Fruit fly (Drosophila melanogaster) whole organism, embryonic: ENCODE results near the gene Arl8.

Experiments used
- Atf-2 ChIP-seq: fragments of 200-800 bp; sonication (Bioruptor generic); optimal IDR thresholded peaks from 2 replicates; lab custom pipeline; 2016; ENCODE audit warnings: missing biosample characterization, missing genetic modification characterization
- B-H2 ChIP-seq: fragments of 200-800 bp; sonication (Bioruptor generic); optimal IDR thresholded peaks from 2 replicates; lab custom pipeline; 2018; ENCODE audit warnings: missing biosample characterization, mild to moderate bottlenecking, missing genetic modification characterization
- Bgb ChIP-seq: fragments of 200-800 bp; sonication (Bioruptor generic); IDR thresholded peaks from 2 replicates; pipeline ENCODE4 v1.3.6; 2022; ENCODE audit warnings: missing biosample characterization, missing genetic modification characterization; ENCODE audit not compliant: partially characterized antibody
- CG10274 ChIP-seq: fragments of 200-800 bp; sonication (Bioruptor generic); optimal IDR thresholded peaks from 3 replicates; lab custom pipeline; 2017; ENCODE audit warnings: missing biosample characterization, mild to moderate bottlenecking, missing genetic modification characterization
- CG10654 ChIP-seq: fragments of 200-800 bp; sonication (Bioruptor generic); optimal IDR thresholded peaks from 2 replicates; lab custom pipeline; 2016; ENCODE audit warnings: missing biosample characterization, missing genetic modification characterization
- CG11695 ChIP-seq: fragments of 200-800 bp; sonication (Bioruptor generic); IDR thresholded peaks from 3 replicates; pipeline ENCODE4 v1.3.6; 2022; ENCODE audit warnings: missing biosample characterization, missing genetic modification characterization
- CG12104 ChIP-seq: fragments of 200-800 bp; sonication (Bioruptor generic); optimal IDR thresholded peaks from 3 replicates; lab custom pipeline; 2016; ENCODE audit warnings: missing biosample characterization, missing genetic modification characterization
- CG1233 ChIP-seq: fragments of 200-800 bp; sonication (Bioruptor generic); optimal IDR thresholded peaks from 4 replicates; lab custom pipeline; 2018; ENCODE audit warnings: missing biosample characterization, mild to moderate bottlenecking, missing genetic modification characterization
- CG18262 ChIP-seq: fragments of 200-800 bp; optimal IDR thresholded peaks from 3 replicates; lab custom pipeline; 2019; ENCODE audit warnings: missing biosample characterization, mild to moderate bottlenecking, missing genetic modification characterization, moderate library complexity
- CG2116 ChIP-seq: fragments of 200-800 bp; sonication (Bioruptor generic); optimal IDR thresholded peaks from 3 replicates; lab custom pipeline; 2018; ENCODE audit warnings: missing biosample characterization, mild to moderate bottlenecking, missing genetic modification characterization
- CG30403 ChIP-seq: fragments of 200-800 bp; sonication (Bioruptor generic); optimal IDR thresholded peaks from 3 replicates; lab custom pipeline; 2016; ENCODE audit warnings: missing biosample characterization, missing genetic modification characterization
- CG32532 ChIP-seq: fragments of 200-800 bp; sonication (Bioruptor generic); IDR thresholded peaks from 2 replicates; pipeline ENCODE4 v1.3.6; 2022; ENCODE audit warnings: missing biosample characterization, missing genetic modification characterization
- CG4424 ChIP-seq: fragments of 200-800 bp; sonication (Bioruptor generic); optimal IDR thresholded peaks from 3 replicates; lab custom pipeline; 2016; ENCODE audit warnings: missing biosample characterization, missing genetic modification characterization
- CG4854 ChIP-seq: fragments of 200-800 bp; sonication (Bioruptor generic); optimal IDR thresholded peaks from 2 replicates; lab custom pipeline; 2016; ENCODE audit warnings: missing biosample characterization, missing genetic modification characterization, inconsistent platforms
- CG6175 ChIP-seq: fragments of 200-800 bp; sonication (Bioruptor generic); IDR thresholded peaks from 3 replicates; pipeline ENCODE4 v1.3.6; 2022; ENCODE audit warnings: missing biosample characterization, missing genetic modification characterization
- CG6272 ChIP-seq: fragments of 200-800 bp; sonication (Bioruptor generic); IDR thresholded peaks from 2 replicates; pipeline ENCODE4 v1.3.6; 2022; ENCODE audit warnings: missing biosample characterization, missing genetic modification characterization
- CG6683 ChIP-seq: fragments of 200-800 bp; sonication (Bioruptor generic); optimal IDR thresholded peaks from 2 replicates; lab custom pipeline; 2017; ENCODE audit warnings: missing biosample characterization, mild to moderate bottlenecking, missing genetic modification characterization, missing genetic modification reagents
- CG6791 ChIP-seq: fragments of 200-800 bp; sonication (Bioruptor generic); IDR thresholded peaks from 3 replicates; pipeline ENCODE4 v1.3.6; 2022; ENCODE audit warnings: missing biosample characterization, missing genetic modification characterization; ENCODE audit not compliant: partially characterized antibody
- CG7357 ChIP-seq: fragments of 200-800 bp; sonication (Bioruptor generic); IDR thresholded peaks from 3 replicates; pipeline ENCODE4 v1.3.6; 2022; ENCODE audit warnings: missing biosample characterization, missing genetic modification characterization
- CG7839 ChIP-seq: fragments of 200-800 bp; sonication (Bioruptor generic); optimal IDR thresholded peaks from 3 replicates; lab custom pipeline; 2018; ENCODE audit warnings: missing biosample characterization, mild to moderate bottlenecking, missing genetic modification characterization, moderate library complexity
- CG9797 ChIP-seq: fragments of 200-800 bp; sonication (Bioruptor generic); optimal IDR thresholded peaks from 3 replicates; lab custom pipeline; 2018; ENCODE audit warnings: missing biosample characterization, mild to moderate bottlenecking, missing genetic modification characterization
- CG9932 ChIP-seq: fragments of 200-800 bp; sonication (Bioruptor generic); IDR thresholded peaks from 2 replicates; pipeline ENCODE4 v1.3.6; 2022; ENCODE audit warnings: missing biosample characterization, missing genetic modification characterization
- Dad ChIP-seq: fragments of 200-800 bp; sonication (Bioruptor generic); optimal IDR thresholded peaks from 3 replicates; lab custom pipeline; 2016; ENCODE audit warnings: missing biosample characterization, missing genetic modification characterization
- Gsc ChIP-seq: fragments of 200-800 bp; sonication (Bioruptor generic); IDR thresholded peaks from 2 replicates; pipeline ENCODE4 v1.3.6; 2022; ENCODE audit warnings: missing biosample characterization, missing genetic modification characterization
- HLH54F ChIP-seq: fragments of 200-800 bp; sonication (Bioruptor generic); optimal IDR thresholded peaks from 3 replicates; lab custom pipeline; 2016; ENCODE audit warnings: missing biosample characterization, missing genetic modification characterization
- Hand ChIP-seq: fragments of 200-800 bp; sonication (Bioruptor generic); optimal IDR thresholded peaks from 2 replicates; lab custom pipeline; 2017; ENCODE audit warnings: mild to moderate bottlenecking, missing biosample characterization, missing genetic modification reagents, missing genetic modification characterization
- Kr ChIP-seq: fragments of 200-800 bp; sonication (Bioruptor generic); optimal IDR thresholded peaks from 2 replicates; lab custom pipeline; 2017; ENCODE audit warnings: missing biosample characterization, mild to moderate bottlenecking, missing genetic modification characterization
- Lpt ChIP-seq: fragments of >200 bp; optimal IDR thresholded peaks from 2 replicates; lab custom pipeline; 2018; ENCODE audit warnings: missing biosample characterization, missing genetic modification characterization
- NC2β ChIP-seq: fragments of 200-800 bp; sonication (Bioruptor generic); optimal IDR thresholded peaks from 2 replicates; lab custom pipeline; 2016; ENCODE audit warnings: missing biosample characterization, missing genetic modification characterization
- NK7.1 ChIP-seq: fragments of 200-800 bp; sonication (Bioruptor generic); optimal IDR thresholded peaks from 3 replicates; lab custom pipeline; 2016; ENCODE audit warnings: missing biosample characterization, missing genetic modification characterization
- Ssrp ChIP-seq: fragments of 200-800 bp; sonication (Bioruptor generic); optimal IDR thresholded peaks from 2 replicates; lab custom pipeline; 2018; ENCODE audit warnings: missing biosample characterization, mild to moderate bottlenecking, missing genetic modification characterization, moderate library complexity
- Trl ChIP-seq, 3 experiments: fragments of >200 bp in 2 of 3; fragments of 200-800 bp in 1 of 3; sonication (Bioruptor generic) in 1 of 3; optimal IDR thresholded peaks; 2 replicates in 1 of 3; 3 replicates in 2 of 3; lab custom pipeline; 2016 to 2017; ENCODE audit warnings: missing biosample characterization in 1 of 3, missing genetic modification characterization in 1 of 3
- ato ChIP-seq: fragments of 200-800 bp; sonication (Bioruptor generic); IDR thresholded peaks from 2 replicates; pipeline ENCODE4 v1.3.6; 2022; ENCODE audit warnings: missing biosample characterization, missing genetic modification characterization; ENCODE audit not compliant: partially characterized antibody
- btn ChIP-seq: fragments of 200-800 bp; sonication (Bioruptor generic); optimal IDR thresholded peaks from 2 replicates; lab custom pipeline; 2016; ENCODE audit warnings: missing biosample characterization, missing genetic modification characterization
- chif ChIP-seq, 2 experiments: fragments of 200-800 bp; sonication (Bioruptor generic); optimal IDR thresholded peaks; 3 replicates each; lab custom pipeline; 2016; ENCODE audit warnings: missing biosample characterization in 2 of 2, missing genetic modification characterization in 2 of 2
- dimm ChIP-seq: fragments of 200-800 bp; sonication (Bioruptor generic); IDR thresholded peaks from 2 replicates; pipeline ENCODE4 v1.3.6; 2022; ENCODE audit warnings: missing biosample characterization, missing genetic modification characterization
- fd102C ChIP-seq: fragments of 200-800 bp; sonication (Bioruptor generic); optimal IDR thresholded peaks from 2 replicates; lab custom pipeline; 2018; ENCODE audit warnings: missing biosample characterization, mild to moderate bottlenecking, missing genetic modification characterization, moderate library complexity
- fru ChIP-seq: fragments of >200 bp; optimal IDR thresholded peaks from 2 replicates; lab custom pipeline; 2017
- gem ChIP-seq: fragments of 200-800 bp; sonication (Bioruptor generic); optimal IDR thresholded peaks from 2 replicates; lab custom pipeline; 2019; ENCODE audit warnings: missing biosample characterization, mild to moderate bottlenecking, missing genetic modification characterization, moderate library complexity
- mld ChIP-seq: fragments of 200-800 bp; sonication (Bioruptor generic); IDR thresholded peaks from 3 replicates; pipeline ENCODE4 v1.3.6; 2022; ENCODE audit warnings: missing biosample characterization, missing genetic modification characterization; ENCODE audit not compliant: partially characterized antibody
- nau ChIP-seq: fragments of 200-800 bp; sonication (Bioruptor generic); optimal IDR thresholded peaks from 3 replicates; lab custom pipeline; 2017; ENCODE audit warnings: missing biosample characterization, mild to moderate bottlenecking, missing genetic modification characterization, missing genetic modification reagents
- nerfin-2 ChIP-seq: fragments of 200-800 bp; sonication (Bioruptor generic); IDR thresholded peaks from 2 replicates; pipeline ENCODE4 v1.3.6; 2022; ENCODE audit warnings: missing biosample characterization, missing genetic modification characterization; ENCODE audit not compliant: partially characterized antibody
- phol ChIP-seq: fragments of 200-800 bp; sonication (Bioruptor generic); optimal IDR thresholded peaks from 3 replicates; lab custom pipeline; 2018; ENCODE audit warnings: missing biosample characterization, mild to moderate bottlenecking, missing genetic modification characterization, moderate library complexity
- slp2 ChIP-seq: fragments of 200-800 bp; sonication (Bioruptor generic); optimal IDR thresholded peaks from 2 replicates; lab custom pipeline; 2016; ENCODE audit warnings: missing biosample characterization, missing genetic modification characterization
- twi ChIP-seq: fragments of 200-800 bp; optimal IDR thresholded peaks from 2 replicates; lab custom pipeline; 2019; ENCODE audit warnings: missing biosample characterization, mild to moderate bottlenecking, missing genetic modification characterization, moderate library complexity
- unc-4 ChIP-seq: fragments of 200-800 bp; sonication (Bioruptor generic); IDR thresholded peaks from 2 replicates; pipeline ENCODE4 v1.3.6; 2022; ENCODE audit warnings: missing biosample characterization, missing genetic modification characterization; ENCODE audit not compliant: partially characterized antibody
- wdn ChIP-seq: fragments of 200-800 bp; sonication (Bioruptor generic); IDR thresholded peaks from 2 replicates; pipeline ENCODE4 v1.3.6; 2022; ENCODE audit warnings: missing biosample characterization, missing genetic modification characterization
- zen ChIP-seq: fragments of 200-800 bp; sonication (Bioruptor generic); optimal IDR thresholded peaks from 3 replicates; lab custom pipeline; 2018; ENCODE audit warnings: missing biosample characterization, mild to moderate bottlenecking, missing genetic modification characterization, moderate library complexity

Gene Arl8

dm6 chr3R:8113833-8114673 is 12.4 kb upstream of the Arl8 start (continued):
- TF ChIP-seq gem (tag; lab: Kevin White, UChicago) (peak; percentile 87), btn (peak; percentile 50), wdn (peak; percentile 82), CG9932 (peak; percentile 59), CG10654 (peak; percentile 69), unc-4 (GFP tag; lab: Robert Waterston, UW) (no peak), Dad (GFP tag; lab: Kevin White, UChicago) (peak; percentile 84), fd102C (GFP tag; lab: Kevin White, UChicago) (peak; percentile 70), ato (no peak), CG18262 (tag; lab: Kevin White, UChicago) (peak; percentile 88), CG7839 (tag; lab: Kevin White, UChicago) (peak; percentile 85), Lpt (GFP tag; lab: Kevin White, UChicago) (no peak), NC2β (GFP tag; lab: Kevin White, UChicago) (peak; percentile 78), Atf-2 (peak; percentile 74), CG6791 (GFP tag; lab: Robert Waterston, UW) (no peak), CG6272 (GFP tag; lab: Robert Waterston, UW) (peak; percentile 60), fru (lab: Kevin White, UChicago) (no peak), CG30403 (GFP tag; lab: Kevin White, UChicago) (peak; percentile 84), CG2116 (GFP tag; lab: Kevin White, UChicago) (peak; percentile 67), Hand (peak; percentile 85), Gsc (no peak), HLH54F (GFP tag; lab: Kevin White, UChicago) (peak; percentile 79), zen (tag; lab: Kevin White, UChicago) (peak; percentile 92), CG9797 (GFP tag; lab: Kevin White, UChicago) (no peak), CG6175 (GFP tag; lab: Robert Waterston, UW) (peak; percentile 63), CG4424 (GFP tag; lab: Kevin White, UChicago) (peak; percentile 68), CG11695 (peak; percentile 85), CG12104 (GFP tag; lab: Kevin White, UChicago) (peak; percentile 57), chif (GFP tag; optimal IDR thresholded peaks at IDR 0.05; lab: Kevin White, UChicago) (peak; percentile 85 to 88), CG32532 (GFP tag; lab: Robert Waterston, UW) (peak; percentile 82), phol (tag; lab: Kevin White, UChicago) (peak; percentile 80), Kr (GFP tag; lab: Kevin White, UChicago) (no peak), CG6683 (GFP tag; lab: Kevin White, UChicago) (peak; percentile 82), CG4854 (peak; percentile 59), Trl (optimal IDR thresholded peaks at IDR 0.05; lab: Kevin White, UChicago) (peak in 1 of 2 experiments; percentile 5), Trl (GFP tag; optimal IDR thresholded peaks at IDR 0.05; lab: Kevin White, UChicago) (peak; percentile 71), NK7.1 (GFP tag; lab: Kevin White, UChicago) (peak; percentile 55), CG7357 (GFP tag; lab: Robert Waterston, UW) (peak; percentile 68; the same call in 2 of the 3 replicates), twi (tag; lab: Kevin White, UChicago) (peak; percentile 49), nerfin-2 (GFP tag; lab: Robert Waterston, UW) (no peak), dimm (GFP tag; lab: Robert Waterston, UW) (no peak), mld (GFP tag; lab: Robert Waterston, UW) (no peak), CG10274 (GFP tag; lab: Kevin White, UChicago) (peak; percentile 62), nau (peak; percentile 85), Ssrp (tag; lab: Kevin White, UChicago) (peak; percentile 80), CG1233 (GFP tag; lab: Kevin White, UChicago) (peak; percentile 86), B-H2 (GFP tag; lab: Kevin White, UChicago) (peak; percentile 26), Bgb (GFP tag; lab: Robert Waterston, UW) (no peak), slp2 (GFP tag; lab: Kevin White, UChicago) (peak; percentile 83)
